Worm (Caenorhabditis elegans) whole organism, L4 larva: ENCODE results near the gene R05D3.8.

ENCODE experiments used
- attf-4 ChIP-seq: sonication (generic microtip); optimal IDR thresholded peaks from 3 replicates; lab custom pipeline; 2017; ENCODE audit warnings: missing biosample characterization, missing genetic modification characterization
- cey-2 ChIP-seq: sonication (generic microtip); optimal IDR thresholded peaks from 3 replicates; lab custom pipeline; 2017; ENCODE audit warnings: missing genetic modification characterization, mild to moderate bottlenecking, missing compliant biosample characterization, antibody characterized with exemption, borderline replicate concordance; ENCODE audit not compliant: insufficient read depth
- dmd-9 ChIP-seq: fragments of 200-800 bp; sonication (Bioruptor generic); IDR thresholded peaks from 2 replicates; pipeline ENCODE4 v1.3.6; 2022; ENCODE audit warnings: missing genetic modification reagents, missing genetic modification characterization, missing compliant biosample characterization
- nhr-11 ChIP-seq: fragments of 150-350 bp; optimal IDR thresholded peaks from 2 replicates; lab custom pipeline; 2014; ENCODE audit warnings: missing biosample characterization, missing genetic modification characterization
- ztf-11 ChIP-seq: fragments of 150-350 bp; optimal IDR thresholded peaks from 2 replicates; lab custom pipeline; 2014; ENCODE audit warnings: missing biosample characterization, missing genetic modification characterization

- no peak for TF ChIP-seq cey-2 (tag; lab: Kevin White, UChicago)
- no peak for TF ChIP-seq ztf-11 (tag; lab: Kevin White, UChicago)
- TF ChIP-seq nhr-11 (tag; lab: Kevin White, UChicago): no peak
- TF ChIP-seq attf-4 (tag; lab: Kevin White, UChicago): no peak
- no peak for TF ChIP-seq dmd-9 (GFP tag; lab: Robert Waterston, UW)
Observed at ce11 chrIII:8324412-8324811, 33.7 kb downstream of the R05D3.8 start, which contains the start of gene F10E9.12.
